Worm (Caenorhabditis elegans) whole organism, early embryonic: ENCODE data around the gene Y38H6C.4.

Source experiments
- B0310.2 ChIP-seq: sonication (generic microtip); optimal IDR thresholded peaks from 2 replicates; lab custom pipeline; 2016; ENCODE audit warnings: mild to moderate bottlenecking, missing genetic modification characterization, missing compliant biosample characterization
- F13C5.2 ChIP-seq: sonication (generic microtip); optimal IDR thresholded peaks from 2 replicates; lab custom pipeline; 2017; ENCODE audit warnings: mild to moderate bottlenecking, missing genetic modification characterization, inconsistent platforms, missing compliant biosample characterization
- aly-1 ChIP-seq: sonication (generic microtip); optimal IDR thresholded peaks from 2 replicates; lab custom pipeline; 2016; ENCODE audit warnings: missing genetic modification characterization, missing compliant biosample characterization
- ama-1 ChIP-seq: fragments of 150-350 bp; optimal IDR thresholded peaks from 2 replicates; lab custom pipeline; 2014
- ceh-13 ChIP-seq: fragments of 200-800 bp; sonication (Bioruptor generic); optimal IDR thresholded peaks from 2 replicates; lab custom pipeline; 2018; ENCODE audit warnings: mild to moderate bottlenecking, missing genetic modification characterization, missing compliant biosample characterization
- ceh-36 ChIP-seq: sonication (generic microtip); optimal IDR thresholded peaks from 2 replicates; lab custom pipeline; 2016; ENCODE audit warnings: missing genetic modification characterization, inconsistent platforms, missing compliant biosample characterization
- ets-7 ChIP-seq: sonication (generic microtip); optimal IDR thresholded peaks from 2 replicates; lab custom pipeline; 2016; ENCODE audit warnings: missing genotype, missing genetic modification characterization, missing compliant biosample characterization
- flt-1 ChIP-seq: fragments of 200-800 bp; sonication (Bioruptor generic); IDR thresholded peaks from 2 replicates; pipeline ENCODE4 v1.3.6; 2022; ENCODE audit warnings: missing genetic modification characterization, missing compliant biosample characterization
- hmbx-1 ChIP-seq: sonication (generic microtip); optimal IDR thresholded peaks from 2 replicates; lab custom pipeline; 2016; ENCODE audit warnings: mild to moderate bottlenecking, missing genetic modification characterization, missing compliant biosample characterization
- hmg-4 ChIP-seq: fragments of 200-800 bp; sonication (Bioruptor generic); optimal IDR thresholded peaks from 2 replicates; lab custom pipeline; 2018; ENCODE audit warnings: mild to moderate bottlenecking, missing genetic modification characterization, missing compliant biosample characterization
- hnd-1 ChIP-seq: sonication (generic microtip); optimal IDR thresholded peaks from 2 replicates; lab custom pipeline; 2016; ENCODE audit warnings: missing genetic modification characterization, missing compliant biosample characterization
- pes-1 ChIP-seq: fragments of 200-800 bp; sonication (Bioruptor generic); IDR thresholded peaks from 2 replicates; pipeline ENCODE4 v1.3.6; 2022; ENCODE audit warnings: missing genetic modification reagents, missing genetic modification characterization, missing compliant biosample characterization
- scrt-1 ChIP-seq: fragments of 200-800 bp; sonication (Bioruptor generic); IDR thresholded peaks from 2 replicates; pipeline ENCODE4 v1.3.6; 2022; ENCODE audit warnings: missing genetic modification characterization, missing compliant biosample characterization
- sea-1 ChIP-seq: fragments of 200-800 bp; sonication (Bioruptor generic); conservative IDR thresholded peaks from 2 replicates; pipeline ENCODE4 v1.3.6; 2022; ENCODE audit warnings: missing genetic modification characterization, missing compliant biosample characterization
- tbx-11 ChIP-seq: fragments of 200-800 bp; sonication (Bioruptor generic); IDR thresholded peaks from 2 replicates; pipeline ENCODE4 v1.3.6; 2022; ENCODE audit warnings: missing genetic modification characterization, missing compliant biosample characterization
- tbx-37 ChIP-seq: fragments of 200-800 bp; sonication (Bioruptor generic); conservative IDR thresholded peaks from 2 replicates; pipeline ENCODE4 v1.3.6; 2022; ENCODE audit warnings: missing genetic modification reagents, missing genetic modification characterization, missing compliant biosample characterization
- tra-4 ChIP-seq: sonication (generic microtip); optimal IDR thresholded peaks from 2 replicates; lab custom pipeline; 2017; ENCODE audit warnings: missing genetic modification characterization, missing compliant biosample characterization

The Y38H6C.4 gene

ce11 chrV:20457155-20457554, 47.7 kb downstream of the Y38H6C.4 start:
- TF ChIP-seq hmbx-1 (tag; lab: Kevin White, UChicago) (no peak), ceh-13 (GFP tag; lab: Kevin White, UChicago) (no peak), pes-1 (GFP tag; lab: Robert Waterston, UW) (no peak), flt-1 (GFP tag; lab: Robert Waterston, UW) (no peak), hnd-1 (tag; lab: Kevin White, UChicago) (no peak), ama-1 (lab: Kevin White, UChicago) (no peak), ceh-36 (tag; lab: Kevin White, UChicago) (no peak), aly-1 (tag; lab: Kevin White, UChicago) (no peak), B0310.2 (tag; lab: Kevin White, UChicago) (no peak), scrt-1 (GFP tag; lab: Robert Waterston, UW) (no peak), tbx-11 (no peak), tbx-37 (GFP tag; lab: Robert Waterston, UW) (no peak), tra-4 (tag; lab: Kevin White, UChicago) (no peak), hmg-4 (GFP tag; lab: Kevin White, UChicago) (no peak), sea-1 (GFP tag; lab: Robert Waterston, UW) (no peak), F13C5.2 (no peak), ets-7 (no peak)

- peak; percentile 54; the same call in 1 of the 2 replicates for TF ChIP-seq scrt-1 (GFP tag; lab: Robert Waterston, UW)
- TF ChIP-seq F13C5.2: peak; percentile 12
- TF ChIP-seq aly-1 (tag; lab: Kevin White, UChicago): no peak
- no peak for TF ChIP-seq tra-4 (tag; lab: Kevin White, UChicago)
- peak; percentile 58 for TF ChIP-seq hmg-4 (GFP tag; lab: Kevin White, UChicago)
Observed at ce11 chrV:20455637-20456036, 49.3 kb downstream of the Y38H6C.4 start.
